Worm (Caenorhabditis elegans) whole organism, midembryonic: Measurements from ENCODE around the gene nhr-161.

Experiments
- T22C8.4 ChIP-seq: fragments of 200-800 bp; sonication (Bioruptor generic); IDR thresholded peaks from 2 replicates; pipeline ENCODE4 v1.3.6; 2022; ENCODE audit warnings: missing genetic modification characterization, missing compliant biosample characterization
- cog-1 ChIP-seq: sonication (generic microtip); optimal IDR thresholded peaks from 2 replicates; lab custom pipeline; 2016; ENCODE audit warnings: missing genetic modification characterization, missing compliant biosample characterization
- flt-1 ChIP-seq: fragments of 200-800 bp; sonication (Bioruptor generic); IDR thresholded peaks from 2 replicates; pipeline ENCODE4 v1.3.6; 2022; ENCODE audit warnings: missing genetic modification characterization, missing compliant biosample characterization
- klf-2 ChIP-seq: fragments of 200-800 bp; sonication (Bioruptor generic); conservative IDR thresholded peaks from 2 replicates; pipeline ENCODE4 v1.3.6; 2022; ENCODE audit warnings: missing genetic modification reagents, missing genetic modification characterization, missing compliant biosample characterization
- med-1 ChIP-seq: sonication (generic microtip); optimal IDR thresholded peaks from 2 replicates; lab custom pipeline; 2017; ENCODE audit warnings: missing genetic modification characterization, mild to moderate bottlenecking, missing compliant biosample characterization, antibody characterized with exemption, missing genetic modification reagents; ENCODE audit not compliant: insufficient read depth
- ref-1 ChIP-seq: fragments of 200-800 bp; sonication (Bioruptor generic); conservative IDR thresholded peaks from 2 replicates; pipeline ENCODE4 v1.3.6; 2022; ENCODE audit warnings: missing genetic modification reagents, missing genetic modification characterization, missing compliant biosample characterization
- tab-1 ChIP-seq: fragments of 200-800 bp; sonication (Bioruptor generic); IDR thresholded peaks from 2 replicates; pipeline ENCODE4 v1.3.6; 2022; ENCODE audit warnings: missing genetic modification characterization, missing compliant biosample characterization
- ztf-23 ChIP-seq: fragments of 200-800 bp; sonication (Bioruptor generic); IDR thresholded peaks from 2 replicates; pipeline ENCODE4 v1.3.6; 2022; ENCODE audit warnings: missing genetic modification reagents, missing genetic modification characterization, missing compliant biosample characterization
- ztf-29 ChIP-seq: fragments of 200-800 bp; sonication (Bioruptor generic); IDR thresholded peaks from 2 replicates; pipeline ENCODE4 v1.3.6; 2022; ENCODE audit warnings: missing genetic modification reagents, missing genetic modification characterization, missing compliant biosample characterization

nhr-161 gene

DNA sequence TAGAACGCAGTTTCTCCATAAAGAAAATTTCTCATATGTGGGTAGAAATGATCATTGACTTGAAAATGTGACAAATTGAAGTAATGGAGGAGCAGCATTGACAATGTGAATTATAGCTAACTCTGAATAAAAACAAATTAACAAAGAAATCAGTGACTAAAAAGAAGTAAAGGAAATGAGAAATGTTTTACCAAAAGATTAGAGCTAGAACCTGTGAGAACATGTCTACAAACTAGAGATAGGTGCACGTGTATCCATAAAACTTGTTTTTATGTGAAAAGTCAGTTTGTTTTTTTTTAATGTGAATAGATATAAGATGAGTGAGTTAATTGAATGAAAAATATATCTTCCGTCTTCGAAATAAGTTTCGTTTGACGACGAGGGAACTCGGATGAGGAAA, 3.7 kb downstream of the nhr-161 start, which contains the start of gene sre-12:
Gene sre-12 (minus strand): TSS at position 101 of the 400 bp plus-strand sequence.
- no peak for TF ChIP-seq ztf-23 (GFP tag; lab: Robert Waterston, UW)
- no peak for TF ChIP-seq ref-1 (GFP tag; lab: Robert Waterston, UW)
- no peak for TF ChIP-seq ztf-29 (GFP tag; lab: Robert Waterston, UW)
- TF ChIP-seq med-1 (GFP tag; lab: Kevin White, UChicago) = no peak
- no peak for TF ChIP-seq T22C8.4
- TF ChIP-seq cog-1 (tag; lab: Kevin White, UChicago) = no peak

ce11 chrV:6976047-6976446, 6.7 kb downstream of the nhr-161 start, which contains the start of gene srx-16:
Gene srx-16, plus strand, starts transcription at chrV:6976347.
- TF ChIP-seq tab-1 (no peak), ref-1 (GFP tag; lab: Robert Waterston, UW) (no peak), T22C8.4 (no peak), cog-1 (tag; lab: Kevin White, UChicago) (no peak), klf-2 (no peak), ztf-29 (GFP tag; lab: Robert Waterston, UW) (no peak), ztf-23 (GFP tag; lab: Robert Waterston, UW) (no peak), flt-1 (GFP tag; lab: Robert Waterston, UW) (no peak), med-1 (GFP tag; lab: Kevin White, UChicago) (no peak)

ce11 chrV:6971567-6971966, 11.1 kb downstream of the nhr-161 start, which contains the start of gene srx-59:
Gene srx-59, plus strand, starts transcription at chrV:6971867.
- TF ChIP-seq ref-1 (GFP tag; lab: Robert Waterston, UW) (no peak), T22C8.4 (no peak), tab-1 (no peak), flt-1 (GFP tag; lab: Robert Waterston, UW) (no peak), cog-1 (tag; lab: Kevin White, UChicago) (no peak), med-1 (GFP tag; lab: Kevin White, UChicago) (no peak), ztf-23 (GFP tag; lab: Robert Waterston, UW) (no peak), ztf-29 (GFP tag; lab: Robert Waterston, UW) (no peak), klf-2 (no peak)

DNA sequence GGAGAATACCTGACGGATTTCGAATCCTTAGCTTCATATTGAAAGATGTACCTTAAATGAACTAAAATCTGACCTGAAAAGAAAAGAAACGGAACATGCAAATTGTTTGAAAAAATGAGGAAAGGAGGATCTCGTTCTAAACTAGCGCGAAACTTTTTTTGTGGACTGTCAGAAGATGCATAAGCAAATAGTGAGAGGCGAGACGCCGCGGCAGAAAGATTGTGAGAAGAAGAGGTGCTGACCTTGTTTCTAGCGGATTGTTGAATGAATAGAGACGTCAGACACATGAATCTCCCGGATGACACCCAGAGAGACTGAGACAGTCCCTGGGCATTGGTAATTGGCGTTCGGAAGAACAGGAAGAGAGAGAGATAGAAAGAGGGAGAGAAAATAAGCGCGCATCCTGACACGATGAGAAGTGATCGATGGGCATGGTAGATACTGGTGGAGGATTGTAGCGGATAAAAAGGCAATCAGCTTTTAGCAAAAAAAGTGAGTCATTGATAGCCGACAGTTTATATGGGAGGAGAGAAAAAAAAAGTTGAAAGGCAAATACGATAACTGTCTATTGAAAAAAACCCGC, 12.7 kb downstream of the nhr-161 start, which contains the start of gene ptr-15:
Gene ptr-15 (minus strand): TSS at position 51 of the 583 bp plus-strand sequence.
- no peak for TF ChIP-seq flt-1 (GFP tag; lab: Robert Waterston, UW)
- no peak for TF ChIP-seq tab-1
- TF ChIP-seq ztf-29 (GFP tag; lab: Robert Waterston, UW) = no peak
- TF ChIP-seq cog-1 (tag; lab: Kevin White, UChicago) = no peak
- no peak for TF ChIP-seq ztf-23 (GFP tag; lab: Robert Waterston, UW)
- no peak for TF ChIP-seq med-1 (GFP tag; lab: Kevin White, UChicago)
- TF ChIP-seq T22C8.4 = no peak
- TF ChIP-seq ref-1 (GFP tag; lab: Robert Waterston, UW) = no peak
- no peak for TF ChIP-seq klf-2

DNA sequence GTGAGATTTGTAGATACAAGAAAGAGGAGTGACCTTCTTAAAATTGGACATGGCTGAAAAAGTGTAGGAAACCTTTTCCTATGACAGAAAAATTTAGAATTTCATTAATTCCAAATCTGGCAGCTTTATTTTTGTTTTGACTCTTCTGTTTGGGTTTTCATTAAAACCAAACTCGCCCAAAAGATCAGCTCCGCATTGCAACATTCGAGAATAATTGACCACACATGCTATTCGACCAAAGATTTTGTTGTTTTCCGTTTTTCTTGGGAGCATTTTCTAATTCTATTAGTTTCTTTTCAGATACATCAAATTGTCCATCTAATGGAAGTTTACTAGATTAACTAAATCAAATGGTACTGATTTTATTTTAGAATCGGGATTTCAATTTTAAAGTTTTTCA, 26.5 kb downstream of the nhr-161 start, which contains the start of gene mec-1:
Gene mec-1 (plus strand): TSS at position 301 of the 400 bp plus-strand sequence.
- no peak for TF ChIP-seq ztf-23 (GFP tag; lab: Robert Waterston, UW)
- TF ChIP-seq T22C8.4 = no peak
- TF ChIP-seq tab-1 = no peak
- no peak for TF ChIP-seq med-1 (GFP tag; lab: Kevin White, UChicago)
- no peak for TF ChIP-seq flt-1 (GFP tag; lab: Robert Waterston, UW)
- no peak for TF ChIP-seq ztf-29 (GFP tag; lab: Robert Waterston, UW)
- TF ChIP-seq cog-1 (tag; lab: Kevin White, UChicago) = no peak
- TF ChIP-seq ref-1 (GFP tag; lab: Robert Waterston, UW) = no peak
- no peak for TF ChIP-seq klf-2

DNA sequence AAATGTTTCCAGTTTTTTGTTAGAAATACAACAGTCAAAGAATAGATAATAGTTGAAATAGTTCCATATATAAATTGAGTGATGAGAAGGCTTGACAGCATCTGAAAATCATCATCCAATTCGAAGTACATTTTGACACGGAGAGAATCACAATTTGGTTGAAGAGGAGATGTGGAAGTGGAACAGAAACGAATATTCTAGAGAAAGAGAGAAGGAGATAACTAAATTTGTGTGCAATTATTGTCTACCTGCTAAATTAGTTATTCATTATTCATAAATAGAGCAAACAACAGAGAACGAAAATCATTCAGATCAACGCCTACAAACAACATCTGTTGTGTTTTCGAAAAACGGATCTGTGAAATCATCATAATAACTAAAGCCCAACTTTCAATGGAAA, 28.9 kb downstream of the nhr-161 start, which contains the start of gene srg-31:
Gene srg-31 (minus strand): TSS at position 101 of the 400 bp plus-strand sequence.
- no peak for TF ChIP-seq ztf-29 (GFP tag; lab: Robert Waterston, UW)
- no peak for TF ChIP-seq T22C8.4
- no peak for TF ChIP-seq ztf-23 (GFP tag; lab: Robert Waterston, UW)
- no peak for TF ChIP-seq ref-1 (GFP tag; lab: Robert Waterston, UW)
- TF ChIP-seq tab-1 = no peak

- no peak for TF ChIP-seq T22C8.4
- TF ChIP-seq cog-1 (tag; lab: Kevin White, UChicago) = no peak
Measured at ce11 chrV:6951306-6951705, 31.4 kb downstream of the nhr-161 start, which contains the start of gene T07H8.11. Gene T07H8.11, minus strand, starts transcription at chrV:6951406.

DNA sequence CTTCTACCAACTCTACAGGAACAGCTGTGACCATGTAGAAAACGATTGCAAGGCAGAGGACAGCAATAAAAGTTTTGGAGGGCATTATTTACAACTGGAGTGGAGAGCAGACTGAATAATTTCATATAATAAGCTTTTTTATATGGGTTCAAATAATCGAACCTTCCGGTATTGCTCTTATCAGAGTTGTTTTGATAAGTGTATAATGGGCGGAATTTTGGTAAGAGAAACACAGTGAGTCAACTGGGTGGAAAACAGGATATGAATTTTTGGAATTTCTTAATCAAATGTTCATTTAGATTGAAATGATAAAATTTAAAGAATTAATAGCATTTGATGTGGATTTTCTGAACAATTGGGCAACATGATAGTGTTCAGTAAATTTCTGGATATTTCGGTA, 32.9 kb downstream of the nhr-161 start, which contains the start of gene Y57E12B.11:
Gene Y57E12B.11 (minus strand): TSS at position 101 of the 400 bp plus-strand sequence.
- TF ChIP-seq ztf-29 (GFP tag; lab: Robert Waterston, UW) = no peak
- TF ChIP-seq flt-1 (GFP tag; lab: Robert Waterston, UW) = no peak
- TF ChIP-seq cog-1 (tag; lab: Kevin White, UChicago) = no peak
- no peak for TF ChIP-seq tab-1
- TF ChIP-seq klf-2 = no peak
- no peak for TF ChIP-seq ztf-23 (GFP tag; lab: Robert Waterston, UW)
- TF ChIP-seq ref-1 (GFP tag; lab: Robert Waterston, UW) = no peak
- no peak for TF ChIP-seq T22C8.4

- no peak for TF ChIP-seq cog-1 (tag; lab: Kevin White, UChicago)
- no peak for TF ChIP-seq ref-1 (GFP tag; lab: Robert Waterston, UW)
- no peak for TF ChIP-seq ztf-23 (GFP tag; lab: Robert Waterston, UW)
- no peak for TF ChIP-seq med-1 (GFP tag; lab: Kevin White, UChicago)
- TF ChIP-seq T22C8.4 = no peak
Measured at ce11 chrV:6948225-6948624, 34.5 kb downstream of the nhr-161 start, which contains the start of gene Y57E12B.1. Gene Y57E12B.1, plus strand, starts transcription at chrV:6948525.

DNA sequence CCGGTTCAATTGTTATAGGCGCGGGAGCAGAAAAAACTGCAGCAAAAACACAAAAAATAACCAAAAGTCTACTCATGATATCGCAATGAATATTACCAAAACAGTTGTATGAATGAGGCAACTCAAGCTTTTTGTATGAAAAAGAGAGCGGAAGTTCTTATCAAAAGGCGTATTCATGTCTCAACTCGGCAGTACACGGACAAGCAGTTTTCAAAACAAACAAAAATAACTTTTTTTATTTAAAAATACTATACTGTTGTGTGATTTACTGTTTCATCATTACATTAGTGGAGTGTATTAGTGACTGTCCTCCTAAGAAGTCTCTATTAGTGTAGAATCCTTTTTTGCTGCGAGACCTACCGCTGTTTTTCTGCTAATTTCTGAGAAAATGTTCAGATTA, 35.3 kb downstream of the nhr-161 start, which contains the start of gene Y57E12B.4:
Gene Y57E12B.4 (minus strand): TSS at position 101 of the 400 bp plus-strand sequence.
- TF ChIP-seq tab-1 (no peak), flt-1 (GFP tag; lab: Robert Waterston, UW) (no peak), ref-1 (GFP tag; lab: Robert Waterston, UW) (no peak), ztf-29 (GFP tag; lab: Robert Waterston, UW) (no peak), med-1 (GFP tag; lab: Kevin White, UChicago) (no peak), klf-2 (no peak), ztf-23 (GFP tag; lab: Robert Waterston, UW) (no peak), cog-1 (tag; lab: Kevin White, UChicago) (no peak), T22C8.4 (no peak)
